Fruit fly (Drosophila melanogaster) whole organism, prepupa: ENCODE measurements around the gene beta'COP.
A peak's percentile ranks its signal among the peaks of the same experiment; 100 is the strongest.

ENCODE experiments used
- Blimp-1 ChIP-seq: fragments of 200-800 bp; sonication (Bioruptor generic); optimal IDR thresholded peaks from 3 replicates; lab custom pipeline; 2017; ENCODE audit warnings: missing biosample characterization, missing genetic modification characterization, mild to moderate bottlenecking, moderate library complexity, missing genetic modification reagents
- CG11902 ChIP-seq: fragments of 200-800 bp; sonication (Bioruptor generic); optimal IDR thresholded peaks from 3 replicates; lab custom pipeline; 2016; ENCODE audit warnings: missing biosample characterization, missing genetic modification characterization
- CG15336 ChIP-seq: fragments of 200-800 bp; sonication (Bioruptor generic); IDR thresholded peaks from 2 replicates; pipeline ENCODE4 v1.3.6; 2022; ENCODE audit warnings: missing biosample characterization, missing genetic modification characterization
- CG16779 ChIP-seq: fragments of 200-800 bp; sonication (Bioruptor generic); optimal IDR thresholded peaks from 3 replicates; lab custom pipeline; 2017; ENCODE audit warnings: missing biosample characterization, mild to moderate bottlenecking, missing genetic modification characterization
- CG6276 ChIP-seq: fragments of 200-800 bp; sonication (Bioruptor generic); optimal IDR thresholded peaks from 2 replicates; lab custom pipeline; 2017; ENCODE audit warnings: missing biosample characterization, mild to moderate bottlenecking, missing genetic modification characterization
- CG9139 ChIP-seq: fragments of 200-800 bp; sonication (Bioruptor generic); optimal IDR thresholded peaks from 3 replicates; lab custom pipeline; 2017; ENCODE audit warnings: missing biosample characterization, mild to moderate bottlenecking, missing genetic modification characterization
- Eip78C ChIP-seq: fragments of 200-800 bp; sonication (Bioruptor generic); peaks from one replicate; lab custom pipeline; 2016; ENCODE audit warnings: missing biosample characterization, missing genetic modification characterization
- Sox102F ChIP-seq: fragments of 200-800 bp; sonication (Bioruptor generic); optimal IDR thresholded peaks from 2 replicates; lab custom pipeline; 2016; ENCODE audit warnings: missing biosample characterization, mild to moderate bottlenecking, missing genetic modification characterization
- dac ChIP-seq: fragments of 200-800 bp; sonication (Bioruptor generic); optimal IDR thresholded peaks from 2 replicates; lab custom pipeline; 2017; ENCODE audit warnings: missing biosample characterization, mild to moderate bottlenecking, missing genetic modification characterization
- net ChIP-seq: fragments of 200-800 bp; sonication (Bioruptor generic); optimal IDR thresholded peaks from 3 replicates; lab custom pipeline; 2016; ENCODE audit warnings: missing biosample characterization, missing genetic modification characterization

- TF ChIP-seq Blimp-1 (no peak), CG16779 (no peak), CG11902 (GFP tag; lab: Kevin White, UChicago) (no peak), CG6276 (GFP tag; lab: Kevin White, UChicago) (no peak), CG15336 (GFP tag; lab: Robert Waterston, UW) (no peak), Sox102F (GFP tag; lab: Kevin White, UChicago) (no peak), CG9139 (GFP tag; lab: Kevin White, UChicago) (no peak), Eip78C (GFP tag; lab: Kevin White, UChicago) (peak; percentile 73), net (GFP tag; lab: Kevin White, UChicago) (no peak), dac (no peak)
These were observed 29.3 kb upstream of the beta'COP start for dm6 chr2L:13349237-13349902.
